Worm (Caenorhabditis elegans): ENCODE results near the gene crp-1.

crp-1 gene

DNA sequence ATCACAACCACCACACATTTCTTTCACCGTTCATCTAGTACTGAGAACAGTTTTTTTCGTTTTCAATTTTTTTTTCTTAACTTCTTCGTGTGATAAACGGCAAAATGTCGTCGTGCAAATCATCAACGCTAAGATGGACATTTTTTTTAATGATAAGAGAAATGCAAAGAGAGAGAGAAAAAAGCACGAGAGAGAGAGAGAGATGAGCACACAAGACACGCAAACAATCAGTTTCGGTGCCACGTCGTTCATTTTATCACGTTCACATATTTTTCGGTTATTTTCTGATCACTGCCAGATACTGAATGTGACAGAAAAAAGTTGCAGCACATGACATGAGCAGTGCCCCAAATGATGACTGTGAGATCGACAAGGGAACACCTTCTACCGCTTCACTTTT, 10.2 kb upstream of the crp-1 start, which contains the start of gene egl-9:
TSS of gene egl-9 (plus strand) at position 328 of the 400 bp plus-strand sequence.
- TF ChIP-seq ztf-11 (tag; optimal IDR thresholded peaks at IDR 0.05) (no peak), ceh-82 (tag; optimal IDR thresholded peaks at IDR 0.05) (no peak), sma-9 (GFP tag; optimal IDR thresholded peaks at IDR 0.05) (peak; percentile 68), sma-9 (tag; optimal IDR thresholded peaks at IDR 0.05) (no peak), sma-3 (GFP tag; optimal IDR thresholded peaks at IDR 0.05) (peak; percentile 6), ceh-16 (tag; optimal IDR thresholded peaks at IDR 0.05) (no peak), ZK546.5 (tag; optimal IDR thresholded peaks at IDR 0.05) (no peak), nhr-129 (tag; optimal IDR thresholded peaks at IDR 0.05) (peak; percentile 72), F13H6.1 (tag; optimal IDR thresholded peaks at IDR 0.05) (peak; percentile 41), lin-13 (GFP tag; optimal IDR thresholded peaks at IDR 0.05) (no peak), lsy-2 (tag; optimal IDR thresholded peaks at IDR 0.05) (peak in 1 of 2 experiments; percentile 11), crh-2 (tag; optimal IDR thresholded peaks at IDR 0.05) (peak; percentile 88), nhr-12 (tag; optimal IDR thresholded peaks at IDR 0.05) (no peak), nhr-21 (tag; optimal IDR thresholded peaks at IDR 0.05) (no peak), ama-1 (optimal IDR thresholded peaks at IDR 0.05) (peak; percentile 88), gmeb-1 (tag; optimal IDR thresholded peaks at IDR 0.05) (no peak), fos-1 (tag; optimal IDR thresholded peaks at IDR 0.05) (peak; percentile 55), Y55F3AM.14 (GFP tag; optimal IDR thresholded peaks at IDR 0.05) (peak; percentile 40), elt-1 (tag; optimal IDR thresholded peaks at IDR 0.05) (no peak)

DNA sequence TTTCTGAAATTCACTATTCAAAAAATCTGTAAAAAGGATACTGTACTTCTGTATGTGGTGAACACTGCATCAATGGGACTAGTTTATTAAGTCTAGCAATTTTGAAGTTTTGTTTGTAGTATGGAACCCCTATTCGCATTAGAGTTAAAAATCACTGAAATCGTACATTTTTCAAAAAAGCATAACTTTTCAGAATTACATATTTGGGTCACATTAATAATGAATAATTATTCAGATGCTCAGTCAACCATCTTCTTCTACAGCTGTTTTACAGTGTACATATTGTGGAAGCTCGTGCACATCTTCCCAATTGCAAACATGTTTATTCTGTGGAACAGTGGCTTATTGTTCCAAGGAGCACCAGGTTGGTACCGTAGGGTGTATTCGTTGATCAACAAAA, 9.7 kb upstream of the crp-1 start:
- no peak for TF ChIP-seq ztf-4 (tag; optimal IDR thresholded peaks at IDR 0.05)
- TF ChIP-seq nhr-23 (tag; optimal IDR thresholded peaks at IDR 0.05): no peak
- TF ChIP-seq lin-11 (tag; optimal IDR thresholded peaks at IDR 0.05): no peak
- TF ChIP-seq nhr-25 (tag; optimal IDR thresholded peaks at IDR 0.05): no peak
- no peak for TF ChIP-seq nhr-11 (tag; optimal IDR thresholded peaks at IDR 0.05)
- TF ChIP-seq unc-39 (tag; optimal IDR thresholded peaks at IDR 0.05): no peak
- no peak for TF ChIP-seq zag-1 (tag; optimal IDR thresholded peaks at IDR 0.05)
- TF ChIP-seq fos-1 (tag; optimal IDR thresholded peaks at IDR 0.05): no peak
- TF ChIP-seq ztf-11 (tag; optimal IDR thresholded peaks at IDR 0.05): no peak
- no peak for TF ChIP-seq elt-3 (tag; optimal IDR thresholded peaks at IDR 0.05)
- TF ChIP-seq nhr-237 (tag; optimal IDR thresholded peaks at IDR 0.05): no peak
- no peak for TF ChIP-seq snpc-4 (tag; optimal IDR thresholded peaks at IDR 0.05)
- no peak for TF ChIP-seq egl-27 (tag; optimal IDR thresholded peaks at IDR 0.05)
- TF ChIP-seq peb-1 (tag; optimal IDR thresholded peaks at IDR 0.05): no peak
- TF ChIP-seq unc-62 (GFP tag; optimal IDR thresholded peaks at IDR 0.05): no peak
- TF ChIP-seq dmd-4 (tag; optimal IDR thresholded peaks at IDR 0.05): no peak
- TF ChIP-seq blmp-1 (tag; optimal IDR thresholded peaks at IDR 0.05; ENCODE audit: insufficient read depth): no peak
- no peak for TF ChIP-seq alr-1 (tag; optimal IDR thresholded peaks at IDR 0.05)
- no peak for TF ChIP-seq nhr-77 (tag; optimal IDR thresholded peaks at IDR 0.05)
- no peak for TF ChIP-seq nhr-12 (tag; optimal IDR thresholded peaks at IDR 0.05)

DNA sequence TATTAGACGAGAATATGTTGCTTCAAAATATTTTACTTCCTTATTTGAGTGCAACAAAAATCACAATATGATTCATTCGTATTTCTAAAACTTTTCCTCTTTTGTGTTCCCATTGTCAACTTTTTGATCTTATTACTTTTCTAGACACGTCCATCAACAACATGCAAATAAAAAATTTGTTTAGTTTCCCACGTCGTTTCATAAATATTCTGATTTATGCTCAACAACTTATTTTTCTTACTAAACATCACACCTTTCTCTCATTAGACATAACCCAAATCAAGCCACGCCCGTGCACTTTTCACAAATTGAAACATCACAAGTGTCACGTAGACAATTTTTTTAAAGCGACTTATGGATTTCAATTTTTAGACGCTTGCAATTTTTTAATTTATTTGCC, 8.5 kb upstream of the crp-1 start:
- TF ChIP-seq crh-2 (tag; optimal IDR thresholded peaks at IDR 0.05) (no peak), ZK546.5 (tag; optimal IDR thresholded peaks at IDR 0.05) (no peak), ztf-1 (GFP tag; conservative IDR thresholded peaks at IDR 0.05) (no peak)

DNA sequence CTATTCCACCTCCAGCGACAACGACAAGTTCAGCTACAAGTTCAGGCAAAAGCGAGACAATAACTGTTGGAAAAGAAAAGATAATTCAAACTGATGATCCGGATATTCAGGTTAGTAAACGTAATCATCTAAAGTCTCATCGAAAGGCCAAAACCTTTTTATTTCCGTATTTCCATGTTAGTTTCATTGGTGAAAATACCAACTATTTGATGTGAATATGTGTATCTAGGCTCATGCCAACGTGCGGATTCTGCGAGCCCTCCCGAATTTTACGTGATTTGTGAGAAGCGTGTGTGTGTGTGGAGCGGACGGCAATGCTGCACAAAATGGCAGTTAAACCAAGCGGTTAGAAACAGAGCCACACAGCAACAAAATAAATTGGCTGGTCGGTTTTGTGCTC, 7.4 kb upstream of the crp-1 start:
- TF ChIP-seq zag-1 (tag; optimal IDR thresholded peaks at IDR 0.05) (no peak), nhr-129 (tag; optimal IDR thresholded peaks at IDR 0.05) (peak; percentile 27)

All from whole organism, L2 larva.